Fruit fly (Drosophila melanogaster) whole organism, embryonic: ENCODE data around the gene Kal1.

ENCODE experiments used
- CG10366 ChIP-seq: fragments of 200-800 bp; sonication (Bioruptor generic); IDR thresholded peaks from 2 replicates; pipeline ENCODE4 v1.3.6; 2022; ENCODE audit warnings: missing biosample characterization, missing genetic modification characterization
- CG11093 ChIP-seq: fragments of 200-800 bp; sonication (Bioruptor generic); IDR thresholded peaks from 3 replicates; pipeline ENCODE4 v1.3.6; 2022; ENCODE audit warnings: missing biosample characterization, missing genetic modification characterization
- CG11456 ChIP-seq: fragments of 200-800 bp; sonication (Bioruptor generic); IDR thresholded peaks from 3 replicates; pipeline ENCODE4 v1.3.6; 2022; ENCODE audit warnings: missing biosample characterization, missing genetic modification characterization
- CG11723 ChIP-seq: fragments of 200-800 bp; sonication (Bioruptor generic); optimal IDR thresholded peaks from 2 replicates; lab custom pipeline; 2017; ENCODE audit warnings: missing biosample characterization, mild to moderate bottlenecking, missing genetic modification characterization
- CG14860 ChIP-seq: fragments of 200-800 bp; sonication (Bioruptor generic); IDR thresholded peaks from 3 replicates; pipeline ENCODE4 v1.3.6; 2022; ENCODE audit warnings: missing biosample characterization, missing genetic modification characterization; ENCODE audit not compliant: partially characterized antibody
- CG15073 ChIP-seq: fragments of 200-800 bp; sonication (Bioruptor generic); optimal IDR thresholded peaks from 2 replicates; lab custom pipeline; 2016; ENCODE audit warnings: missing biosample characterization, missing genetic modification characterization
- CG15269 ChIP-seq: fragments of 200-800 bp; sonication (Bioruptor generic); optimal IDR thresholded peaks from 2 replicates; lab custom pipeline; 2018; ENCODE audit warnings: missing biosample characterization, mild to moderate bottlenecking, missing genetic modification characterization, moderate library complexity
- CG1529 ChIP-seq: fragments of 200-800 bp; sonication (Bioruptor generic); optimal IDR thresholded peaks from 3 replicates; lab custom pipeline; 2018; ENCODE audit warnings: missing biosample characterization, missing genetic modification characterization
- CG17328 ChIP-seq: fragments of 200-800 bp; sonication (Bioruptor generic); IDR thresholded peaks from 2 replicates; pipeline ENCODE4 v1.3.6; 2022; ENCODE audit warnings: missing biosample characterization, missing genetic modification characterization
- CG18011 ChIP-seq: fragments of 200-800 bp; sonication (Bioruptor generic); optimal IDR thresholded peaks from 2 replicates; lab custom pipeline; 2017; ENCODE audit warnings: missing biosample characterization, missing genetic modification characterization, mild to moderate bottlenecking, moderate library complexity, missing genotype
- CG30020 ChIP-seq: fragments of 200-800 bp; optimal IDR thresholded peaks from 2 replicates; lab custom pipeline; 2019; ENCODE audit warnings: missing biosample characterization, mild to moderate bottlenecking, missing genetic modification characterization, moderate library complexity
- CG34224 ChIP-seq: fragments of 200-800 bp; sonication (Bioruptor generic); IDR thresholded peaks from 3 replicates; pipeline ENCODE4 v1.3.6; 2022; ENCODE audit warnings: missing biosample characterization, missing genetic modification characterization; ENCODE audit not compliant: partially characterized antibody
- CG3726 ChIP-seq: fragments of 200-800 bp; sonication (Bioruptor generic); IDR thresholded peaks from 3 replicates; pipeline ENCODE4, ENCODE4 v1.3.6; 2022; ENCODE audit warnings: missing biosample characterization, missing genetic modification characterization
- CG3847 ChIP-seq: fragments of 200-800 bp; sonication (Bioruptor generic); IDR thresholded peaks from 2 replicates; pipeline ENCODE4 v1.3.6; 2022; ENCODE audit warnings: missing biosample characterization, missing genetic modification characterization
- CG4730 ChIP-seq: fragments of 200-800 bp; sonication (Bioruptor generic); IDR thresholded peaks from 2 replicates; pipeline ENCODE4 v1.3.6; 2022; ENCODE audit warnings: missing biosample characterization, missing genetic modification characterization
- CG4854 ChIP-seq: fragments of 200-800 bp; sonication (Bioruptor generic); optimal IDR thresholded peaks from 2 replicates; lab custom pipeline; 2016; ENCODE audit warnings: missing biosample characterization, missing genetic modification characterization, inconsistent platforms
- CG6813 ChIP-seq: fragments of 200-800 bp; sonication (Bioruptor generic); optimal IDR thresholded peaks from 2 replicates; lab custom pipeline; 2017; ENCODE audit warnings: missing biosample characterization, missing genetic modification characterization, mild to moderate bottlenecking, moderate library complexity, missing genetic modification reagents
- CG8290 ChIP-seq, 3 experiments: fragments of 200-800 bp; sonication (Bioruptor generic); optimal IDR thresholded peaks; 2 replicates each; lab custom pipeline; 2016 to 2019; ENCODE audit warnings: missing biosample characterization in 3 of 3, missing genetic modification characterization in 3 of 3, mild to moderate bottlenecking in 2 of 3, moderate library complexity in 1 of 3
- CG8359 ChIP-seq: fragments of 200-800 bp; sonication (Bioruptor generic); optimal IDR thresholded peaks from 2 replicates; lab custom pipeline; 2017; ENCODE audit warnings: missing biosample characterization, mild to moderate bottlenecking, missing genetic modification characterization, borderline replicate concordance
- CG9609 ChIP-seq: fragments of 200-800 bp; sonication (Bioruptor generic); optimal IDR thresholded peaks from 3 replicates; lab custom pipeline; 2016; ENCODE audit warnings: missing biosample characterization, missing genetic modification characterization
- CHES-1-like ChIP-seq: fragments of 200-800 bp; sonication (Bioruptor generic); optimal IDR thresholded peaks from 2 replicates; lab custom pipeline; 2016; ENCODE audit warnings: missing biosample characterization, missing genetic modification characterization
- Dek ChIP-seq: fragments of 200-800 bp; sonication (Bioruptor generic); optimal IDR thresholded peaks from 3 replicates; lab custom pipeline; 2019; ENCODE audit warnings: missing biosample characterization, mild to moderate bottlenecking, missing genetic modification characterization, moderate library complexity
- E2f1 ChIP-seq: fragments of 200-800 bp; sonication (Bioruptor generic); IDR thresholded peaks from 2 replicates; pipeline ENCODE4 v1.3.6; 2022; ENCODE audit warnings: missing biosample characterization, missing genetic modification characterization
- Eip74EF ChIP-seq, 2 experiments: fragments of 200-800 bp in 1 of 2; fragments of >200 bp in 1 of 2; sonication (Bioruptor generic) in 1 of 2; optimal IDR thresholded peaks; 2 replicates each; lab custom pipeline; 2017 to 2019; ENCODE audit warnings: missing biosample characterization in 2 of 2, missing genetic modification characterization in 2 of 2, mild to moderate bottlenecking in 1 of 2, moderate library complexity in 1 of 2
- Kr ChIP-seq: fragments of 200-800 bp; sonication (Bioruptor generic); optimal IDR thresholded peaks from 2 replicates; lab custom pipeline; 2017; ENCODE audit warnings: missing biosample characterization, mild to moderate bottlenecking, missing genetic modification characterization
- MTF-1 ChIP-seq: fragments of 200-800 bp; sonication (Bioruptor generic); optimal IDR thresholded peaks from 2 replicates; lab custom pipeline; 2018; ENCODE audit warnings: missing biosample characterization, mild to moderate bottlenecking, missing genetic modification characterization, borderline replicate concordance
- Myb ChIP-seq: fragments of 200-800 bp; sonication (Bioruptor generic); optimal IDR thresholded peaks from 2 replicates; lab custom pipeline; 2016; ENCODE audit warnings: missing biosample characterization, missing genetic modification characterization
- Oli ChIP-seq: fragments of 200-800 bp; sonication (Bioruptor generic); optimal IDR thresholded peaks from 2 replicates; lab custom pipeline; 2018; ENCODE audit warnings: missing biosample characterization, mild to moderate bottlenecking, missing genetic modification characterization, moderate library complexity
- Opbp ChIP-seq: fragments of 200-800 bp; sonication (Bioruptor generic); IDR thresholded peaks from 3 replicates; pipeline ENCODE4 v1.3.6; 2022; ENCODE audit warnings: missing biosample characterization, missing genetic modification characterization; ENCODE audit not compliant: partially characterized antibody
- Ptx1 ChIP-seq: fragments of 200-800 bp; sonication (Bioruptor generic); IDR thresholded peaks from 2 replicates; pipeline ENCODE4 v1.3.6; 2022; ENCODE audit warnings: missing biosample characterization, missing genetic modification characterization
- Side ChIP-seq: fragments of 200-800 bp; sonication (Bioruptor generic); optimal IDR thresholded peaks from 2 replicates; lab custom pipeline; 2016; ENCODE audit warnings: missing biosample characterization, missing genetic modification characterization
- Stat92E ChIP-seq, 3 experiments: fragments of >200 bp in 2 of 3; fragments of 200-800 bp in 1 of 3; sonication (Bioruptor generic) in 1 of 3; optimal IDR thresholded peaks; 2 replicates each; lab custom pipeline; 2017 to 2019; ENCODE audit warnings: missing biosample characterization in 3 of 3, missing genetic modification characterization in 3 of 3, mild to moderate bottlenecking in 1 of 3, moderate library complexity in 1 of 3
- amos ChIP-seq: fragments of 200-800 bp; sonication (Bioruptor generic); IDR thresholded peaks from 2 replicates; pipeline ENCODE4 v1.3.6; 2022; ENCODE audit warnings: missing biosample characterization, missing genetic modification characterization; ENCODE audit not compliant: partially characterized antibody
- bab2 ChIP-seq: fragments of 200-800 bp; sonication (Bioruptor generic); optimal IDR thresholded peaks from 2 replicates; lab custom pipeline; 2016; ENCODE audit warnings: missing biosample characterization, missing genetic modification characterization
- da ChIP-seq: fragments of 200-800 bp; sonication (Bioruptor generic); optimal IDR thresholded peaks from 2 replicates; lab custom pipeline; 2016; ENCODE audit warnings: missing biosample characterization, missing genetic modification characterization
- dan ChIP-seq: fragments of 200-800 bp; sonication (Bioruptor generic); IDR thresholded peaks from 2 replicates; pipeline ENCODE4 v1.3.6; 2022; ENCODE audit warnings: missing biosample characterization, missing genetic modification characterization
- hb ChIP-seq: fragments of 200-800 bp; sonication (Bioruptor generic); IDR thresholded peaks from 3 replicates; pipeline ENCODE4 v1.3.6; 2022; ENCODE audit warnings: missing biosample characterization, missing genetic modification characterization; ENCODE audit not compliant: partially characterized antibody
- insv ChIP-seq, 2 experiments: fragments of 200-800 bp; sonication (Bioruptor generic); optimal IDR thresholded peaks; 3 replicates each; lab custom pipeline; 2016 to 2018; ENCODE audit warnings: missing biosample characterization in 2 of 2, missing genetic modification characterization in 2 of 2
- lmd ChIP-seq: fragments of 200-800 bp; sonication (Bioruptor generic); IDR thresholded peaks from 2 replicates; pipeline ENCODE4 v1.3.6; 2022; ENCODE audit warnings: missing biosample characterization, missing genetic modification characterization
- lov ChIP-seq, 2 experiments: fragments of 200-800 bp in 1 of 2; fragments of >200 bp in 1 of 2; sonication (Bioruptor generic) in 1 of 2; IDR thresholded peaks in 1 of 2; optimal IDR thresholded peaks in 1 of 2; 2 replicates in 1 of 2; 3 replicates in 1 of 2; pipeline versions ENCODE4 v1.3.6 to Lab custom; 2017 to 2022; ENCODE audit warnings: missing biosample characterization in 1 of 2, missing genetic modification characterization in 1 of 2
- pfk ChIP-seq: fragments of 200-800 bp; sonication (Bioruptor generic); optimal IDR thresholded peaks from 2 replicates; lab custom pipeline; 2018; ENCODE audit warnings: missing biosample characterization, mild to moderate bottlenecking, missing genetic modification characterization, moderate library complexity
- salm ChIP-seq: fragments of 200-800 bp; sonication (Bioruptor generic); optimal IDR thresholded peaks from 2 replicates; lab custom pipeline; 2018; ENCODE audit warnings: missing biosample characterization, mild to moderate bottlenecking, missing genetic modification characterization
- sc ChIP-seq, 3 experiments: fragments of >200 bp in 2 of 3; fragments of 200-800 bp in 1 of 3; sonication (Bioruptor generic) in 1 of 3; optimal IDR thresholded peaks; 2 replicates in 2 of 3; 3 replicates in 1 of 3; lab custom pipeline; 2017; ENCODE audit warnings: mild to moderate bottlenecking in 1 of 3, missing biosample characterization in 1 of 3, missing genetic modification characterization in 1 of 3, missing genetic modification reagents in 1 of 3
- sima ChIP-seq: fragments of 200-800 bp; sonication (Bioruptor generic); optimal IDR thresholded peaks from 2 replicates; lab custom pipeline; 2016; ENCODE audit warnings: missing biosample characterization, missing genetic modification characterization
- tup ChIP-seq: fragments of 200-800 bp; sonication (Bioruptor generic); optimal IDR thresholded peaks from 2 replicates; lab custom pipeline; 2016; ENCODE audit warnings: missing biosample characterization, mild to moderate bottlenecking, missing genetic modification characterization, moderate library complexity

Kal1 gene

dm6 chr3R:24112320-24113069 is 28.7 kb upstream of the Kal1 start, which contains the start of gene CG13605 (continued):
- TF ChIP-seq bab2 (GFP tag; lab: Kevin White, UChicago) (peak; percentile 63), CG3847 (peak; percentile 26; the same call in 1 of the 2 replicates), MTF-1 (no peak), da (GFP tag; lab: Kevin White, UChicago) (no peak), Opbp (peak; percentile 64; the same call in 2 of the 3 replicates), Myb (GFP tag; lab: Kevin White, UChicago) (peak; percentile 23), CG4854 (peak; percentile 57), CG11093 (GFP tag; lab: Robert Waterston, UW) (no peak), Kr (GFP tag; lab: Kevin White, UChicago) (no peak), Eip74EF (GFP tag; optimal IDR thresholded peaks at IDR 0.05; lab: Kevin White, UChicago) (peak in 1 of 2 experiments; percentile 69), CG9609 (GFP tag; lab: Kevin White, UChicago) (peak; percentile 53), CG15269 (tag; lab: Kevin White, UChicago) (peak; percentile 87), sc (optimal IDR thresholded peaks at IDR 0.05; lab: Kevin White, UChicago) (no peak), sc (GFP tag; optimal IDR thresholded peaks at IDR 0.05; lab: Kevin White, UChicago) (peak; percentile 58), Dek (tag; lab: Kevin White, UChicago) (peak; percentile 87), dan (GFP tag; lab: Robert Waterston, UW) (no peak), lov (optimal IDR thresholded peaks at IDR 0.05; lab: Kevin White, UChicago) (no peak), lov (GFP tag; IDR thresholded peaks at IDR 0.05; lab: Robert Waterston, UW) (0 out of 3 replicates have a peak, but pooled peaks have one; percentile 73), Side (GFP tag; lab: Kevin White, UChicago) (peak; percentile 35), E2f1 (GFP tag; lab: Robert Waterston, UW) (peak; percentile 37; the same call in 1 of the 2 replicates), Stat92E (GFP tag; optimal IDR thresholded peaks at IDR 0.05; lab: Kevin White, UChicago) (peak in 1 of 3 experiments; percentile 64), CG34224 (GFP tag; lab: Robert Waterston, UW) (0 out of 3 replicates have a peak, but pooled peaks have one; percentile 44), CG30020 (peak; percentile 48), CG8290 (GFP tag; optimal IDR thresholded peaks at IDR 0.05; lab: Kevin White, UChicago) (peak; percentile 70), CG8290 (tag; optimal IDR thresholded peaks at IDR 0.05; lab: Kevin White, UChicago) (peak; percentile 13 to 85), CG1529 (GFP tag; lab: Kevin White, UChicago) (peak; percentile 24), sima (GFP tag; lab: Kevin White, UChicago) (no peak), tup (GFP tag; lab: Kevin White, UChicago) (no peak), Ptx1 (GFP tag; lab: Robert Waterston, UW) (peak; percentile 74), salm (tag; lab: Kevin White, UChicago) (peak; percentile 63), pfk (GFP tag; lab: Kevin White, UChicago) (no peak), Oli (tag; lab: Kevin White, UChicago) (peak; percentile 74), CG3726 (GFP tag; lab: Robert Waterston, UW) (0 out of 3 replicates have a peak, but pooled peaks have one; percentile 14), CG10366 (GFP tag; lab: Robert Waterston, UW) (peak; percentile 65), CG11456 (GFP tag; lab: Robert Waterston, UW) (peak; percentile 85), hb (no peak), CG8359 (GFP tag; lab: Kevin White, UChicago) (no peak), insv (GFP tag; optimal IDR thresholded peaks at IDR 0.05; lab: Kevin White, UChicago) (peak in 1 of 2 experiments; percentile 4), CG4730 (peak; percentile 48; the same call in 1 of the 2 replicates), CHES-1-like (GFP tag; lab: Kevin White, UChicago) (peak; percentile 8), amos (GFP tag; lab: Robert Waterston, UW) (peak; percentile 63; the same call in 1 of the 2 replicates), CG6813 (GFP tag; lab: Kevin White, UChicago) (peak; percentile 78), CG15073 (GFP tag; lab: Kevin White, UChicago) (no peak), CG14860 (no peak), CG18011 (peak; percentile 55), lmd (GFP tag; lab: Robert Waterston, UW) (peak; percentile 76), CG11723 (GFP tag; lab: Kevin White, UChicago) (peak; percentile 52), CG17328 (peak; percentile 69)
